Worm (Caenorhabditis elegans) whole organism, L3 larva: ENCODE data around the gene srh-36.

Source experiments
- ZK546.5 ChIP-seq: sonication (generic microtip); optimal IDR thresholded peaks from 2 replicates; lab custom pipeline; 2017; ENCODE audit warnings: missing biosample characterization, missing genetic modification characterization
- ceh-82 ChIP-seq: fragments of 150-350 bp; optimal IDR thresholded peaks from 2 replicates; lab custom pipeline; 2014; ENCODE audit warnings: missing biosample characterization, missing genetic modification characterization
- daf-12 ChIP-seq: fragments of 150-350 bp; optimal IDR thresholded peaks from 2 replicates; lab custom pipeline; 2014; ENCODE audit warnings: missing biosample characterization, missing genetic modification reagents, missing genetic modification characterization
- fkh-10 ChIP-seq: sonication (generic microtip); optimal IDR thresholded peaks from 2 replicates; lab custom pipeline; 2017; ENCODE audit warnings: missing biosample characterization, missing genetic modification reagents, missing genetic modification characterization
- nhr-237 ChIP-seq: fragments of 150-350 bp; optimal IDR thresholded peaks from 2 replicates; lab custom pipeline; 2014; ENCODE audit warnings: missing biosample characterization, missing genetic modification characterization
- nhr-28 ChIP-seq: fragments of 150-350 bp; optimal IDR thresholded peaks from 2 replicates; lab custom pipeline; 2014; ENCODE audit warnings: missing biosample characterization, missing genetic modification characterization
- nhr-43 ChIP-seq: sonication (generic microtip); optimal IDR thresholded peaks from 2 replicates; lab custom pipeline; 2016; ENCODE audit warnings: mild to moderate bottlenecking, missing genetic modification characterization, missing compliant biosample characterization; ENCODE audit not compliant: poor library complexity, severe bottlenecking
- pqm-1 ChIP-seq: fragments of 150-350 bp; optimal IDR thresholded peaks from 2 replicates; lab custom pipeline; 2017; ENCODE audit warnings: missing biosample characterization, missing genetic modification characterization, inconsistent platforms
- skn-1 ChIP-seq: fragments of 150-350 bp; optimal IDR thresholded peaks from 2 replicates; lab custom pipeline; 2014; ENCODE audit warnings: missing biosample characterization, missing genetic modification characterization
- zag-1 ChIP-seq: fragments of 150-350 bp; optimal IDR thresholded peaks from 2 replicates; lab custom pipeline; 2014; ENCODE audit warnings: missing biosample characterization, missing genetic modification characterization

DNA sequence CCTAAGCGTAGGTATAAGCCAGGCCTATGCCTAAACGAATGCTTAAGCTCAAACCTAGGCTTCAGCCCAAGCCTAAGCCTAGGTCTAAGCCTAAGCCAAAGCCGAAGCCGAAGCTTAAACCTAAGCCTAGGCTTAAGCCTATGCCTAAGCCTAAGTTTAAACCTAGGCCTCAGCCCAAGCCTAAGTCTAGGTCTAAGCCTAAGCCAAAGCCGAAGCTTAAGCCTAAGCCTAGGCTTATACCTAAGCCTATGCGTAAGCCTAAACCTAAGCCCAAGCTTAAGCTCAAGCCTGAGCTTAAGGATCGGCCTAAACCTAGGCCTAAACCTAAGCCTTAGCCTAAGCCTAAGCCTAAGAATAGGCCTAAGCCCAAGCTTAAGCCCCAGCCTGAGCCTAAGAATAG lies 4.5 kb upstream of the srh-36 start:
- TF ChIP-seq pqm-1 (tag; lab: Kevin White, UChicago) (no peak), nhr-237 (tag; lab: Kevin White, UChicago) (no peak), ceh-82 (tag; lab: Kevin White, UChicago) (no peak), fkh-10 (GFP tag; lab: Kevin White, UChicago) (no peak), skn-1 (tag; lab: Kevin White, UChicago) (no peak), nhr-43 (tag; lab: Kevin White, UChicago) (no peak), ZK546.5 (no peak), nhr-28 (tag; lab: Kevin White, UChicago) (no peak), zag-1 (tag; lab: Kevin White, UChicago) (no peak), daf-12 (tag; lab: Kevin White, UChicago) (no peak)
